Worm (Caenorhabditis elegans) whole organism, L1 larva: Measurements from ENCODE around the gene Y43C5A.2.
A peak's percentile ranks its signal among the peaks of the same experiment; 100 is the strongest.

ENCODE experiments used
- C16A3.4 ChIP-seq: fragments of 150-350 bp; optimal IDR thresholded peaks from 2 replicates; lab custom pipeline; 2014; ENCODE audit warnings: missing biosample characterization, missing genetic modification characterization
- C34B4.2 ChIP-seq: sonication (generic microtip); optimal IDR thresholded peaks from 2 replicates; lab custom pipeline; 2017; ENCODE audit warnings: mild to moderate bottlenecking, missing genetic modification characterization, missing compliant biosample characterization
- F16B12.6 ChIP-seq: fragments of 150-350 bp; optimal IDR thresholded peaks from 2 replicates; lab custom pipeline; 2014; ENCODE audit warnings: missing biosample characterization, missing genetic modification characterization
- aha-1 ChIP-seq: fragments of 150-350 bp; optimal IDR thresholded peaks from 2 replicates; lab custom pipeline; 2014; ENCODE audit warnings: missing biosample characterization, missing genetic modification characterization
- aly-2 ChIP-seq: fragments of 150-350 bp; optimal IDR thresholded peaks from 2 replicates; lab custom pipeline; 2014; ENCODE audit warnings: missing biosample characterization, missing genetic modification characterization
- blmp-1 ChIP-seq: fragments of 150-350 bp; optimal IDR thresholded peaks from 2 replicates; lab custom pipeline; 2014; ENCODE audit warnings: missing biosample characterization, missing genetic modification characterization
- ceh-63 ChIP-seq: fragments of 200-800 bp; sonication (Bioruptor generic); optimal IDR thresholded peaks from 2 replicates; lab custom pipeline; 2018; ENCODE audit warnings: mild to moderate bottlenecking, missing genetic modification characterization, missing compliant biosample characterization
- ceh-8 ChIP-seq: fragments of 200-800 bp; sonication (Bioruptor generic); optimal IDR thresholded peaks from 2 replicates; lab custom pipeline; 2018; ENCODE audit warnings: mild to moderate bottlenecking, missing genetic modification characterization, moderate library complexity, missing compliant biosample characterization
- dpl-1 ChIP-seq, 3 experiments: fragments of 150-350 bp in 2 of 3; sonication (generic microtip) in 1 of 3; optimal IDR thresholded peaks; 2 replicates each; lab custom pipeline; 2014 to 2017; ENCODE audit warnings: missing biosample characterization in 3 of 3, missing genetic modification characterization in 3 of 3, missing genetic modification reagents in 3 of 3
- dsc-1 ChIP-seq: sonication (generic microtip); optimal IDR thresholded peaks from 2 replicates; lab custom pipeline; 2016; ENCODE audit warnings: mild to moderate bottlenecking, missing genetic modification characterization, missing compliant biosample characterization
- efl-1 ChIP-seq, 4 experiments: fragments of 150-350 bp; optimal IDR thresholded peaks in 3 of 4; peaks in 1 of 4; 1 replicate in 1 of 4; 2 replicates in 3 of 4; lab custom pipeline; 2014; ENCODE audit warnings: missing biosample characterization in 2 of 4, missing genetic modification characterization in 2 of 4, missing genetic modification reagents in 2 of 4
- efl-3 ChIP-seq: fragments of 200-800 bp; sonication (Bioruptor generic); optimal IDR thresholded peaks from 2 replicates; lab custom pipeline; 2018; ENCODE audit warnings: mild to moderate bottlenecking, missing genetic modification characterization, missing compliant biosample characterization
- egl-13 ChIP-seq: sonication (generic microtip); optimal IDR thresholded peaks from 2 replicates; lab custom pipeline; 2016; ENCODE audit warnings: missing genotype, missing genetic modification reagents, missing genetic modification characterization, missing compliant biosample characterization
- egl-27 ChIP-seq, 2 experiments: fragments of 150-350 bp in 1 of 2; sonication (generic microtip); optimal IDR thresholded peaks; 3 replicates each; lab custom pipeline; 2017 to 2018; ENCODE audit warnings: missing biosample characterization in 2 of 2, missing genetic modification characterization in 2 of 2, missing genetic modification reagents in 2 of 2
- ets-5 ChIP-seq: fragments of 200-800 bp; sonication (Bioruptor generic); IDR thresholded peaks from 2 replicates; pipeline ENCODE4 v1.3.6; 2022; ENCODE audit warnings: missing genetic modification characterization, missing compliant biosample characterization
- fkh-10 ChIP-seq: sonication (generic microtip); optimal IDR thresholded peaks from 2 replicates; lab custom pipeline; 2017; ENCODE audit warnings: missing biosample characterization, missing genetic modification reagents, missing genetic modification characterization
- fkh-4 ChIP-seq: sonication (generic microtip); optimal IDR thresholded peaks from 2 replicates; lab custom pipeline; 2016; ENCODE audit warnings: missing compliant biosample characterization, missing genetic modification characterization, borderline replicate concordance
- fos-1 ChIP-seq: fragments of 150-350 bp; optimal IDR thresholded peaks from 2 replicates; lab custom pipeline; 2014; ENCODE audit warnings: missing biosample characterization, missing genetic modification characterization
- grh-1 ChIP-seq: fragments of 200-800 bp; sonication (Bioruptor generic); IDR thresholded peaks from 2 replicates; pipeline ENCODE4 v1.3.6; 2022; ENCODE audit warnings: missing genetic modification reagents, missing genetic modification characterization, missing compliant biosample characterization
- lin-14 ChIP-seq: fragments of 200-800 bp; sonication (Bioruptor generic); optimal IDR thresholded peaks from 2 replicates; lab custom pipeline; 2018; ENCODE audit warnings: mild to moderate bottlenecking, missing genetic modification characterization, moderate library complexity, missing compliant biosample characterization
- lin-15B ChIP-seq: fragments of 150-350 bp; sonication (generic microtip); optimal IDR thresholded peaks from 3 replicates; lab custom pipeline; 2014; ENCODE audit warnings: missing biosample characterization, missing genetic modification characterization
- lin-35 ChIP-seq, 2 experiments: fragments of 150-350 bp; optimal IDR thresholded peaks; 2 replicates each; lab custom pipeline; 2014; ENCODE audit warnings: missing biosample characterization in 2 of 2, missing genetic modification characterization in 2 of 2, missing genetic modification reagents in 2 of 2
- lin-39 ChIP-seq: fragments of 150-350 bp; optimal IDR thresholded peaks from 2 replicates; lab custom pipeline; 2014; ENCODE audit warnings: missing biosample characterization, missing genetic modification reagents, missing genetic modification characterization
- lsy-2 ChIP-seq, 2 experiments: fragments of 150-350 bp; optimal IDR thresholded peaks; 2 replicates each; lab custom pipeline; 2014; ENCODE audit warnings: missing biosample characterization in 2 of 2, missing genetic modification characterization in 2 of 2
- mab-9 ChIP-seq: fragments of 200-800 bp; sonication (Bioruptor generic); IDR thresholded peaks from 2 replicates; pipeline ENCODE4 v1.3.6; 2022; ENCODE audit warnings: missing genetic modification reagents, missing genetic modification characterization, missing compliant biosample characterization
- mdl-1 ChIP-seq, 2 experiments: fragments of 150-350 bp; optimal IDR thresholded peaks; 2 replicates each; lab custom pipeline; 2014 to 2017; ENCODE audit warnings: missing biosample characterization in 2 of 2, missing genetic modification characterization in 2 of 2, inconsistent platforms in 1 of 2
- mef-2 ChIP-seq: fragments of 150-350 bp; optimal IDR thresholded peaks from 2 replicates; lab custom pipeline; 2014; ENCODE audit warnings: missing biosample characterization, missing genetic modification characterization
- mep-1 ChIP-seq: fragments of 150-350 bp; optimal IDR thresholded peaks from 2 replicates; lab custom pipeline; 2014; ENCODE audit warnings: missing biosample characterization, missing genetic modification characterization
- nhr-11 ChIP-seq: fragments of 150-350 bp; optimal IDR thresholded peaks from 2 replicates; lab custom pipeline; 2014; ENCODE audit warnings: missing biosample characterization, missing genetic modification characterization
- nhr-19 ChIP-seq: fragments of 200-800 bp; sonication (Bioruptor generic); conservative IDR thresholded peaks from 2 replicates; pipeline ENCODE4 v1.3.6; 2022; ENCODE audit warnings: missing genetic modification characterization, missing compliant biosample characterization
- nhr-20 ChIP-seq: sonication (generic microtip); optimal IDR thresholded peaks from 2 replicates; lab custom pipeline; 2016; ENCODE audit warnings: mild to moderate bottlenecking, missing genetic modification characterization, missing compliant biosample characterization
- nhr-237 ChIP-seq: fragments of 150-350 bp; optimal IDR thresholded peaks from 2 replicates; lab custom pipeline; 2014; ENCODE audit warnings: missing biosample characterization, missing genetic modification characterization
- nhr-28 ChIP-seq: fragments of 150-350 bp; optimal IDR thresholded peaks from 2 replicates; lab custom pipeline; 2014; ENCODE audit warnings: missing biosample characterization, missing genetic modification characterization
- nhr-47 ChIP-seq: sonication (generic microtip); optimal IDR thresholded peaks from 2 replicates; lab custom pipeline; 2016; ENCODE audit warnings: mild to moderate bottlenecking, missing genetic modification characterization, moderate library complexity, missing compliant biosample characterization
- nhr-76 ChIP-seq: sonication (generic microtip); optimal IDR thresholded peaks from 2 replicates; lab custom pipeline; 2017; ENCODE audit warnings: missing biosample characterization, missing genetic modification characterization
- nhr-77 ChIP-seq: fragments of 150-350 bp; optimal IDR thresholded peaks from 2 replicates; lab custom pipeline; 2014; ENCODE audit warnings: missing biosample characterization, missing genetic modification characterization
- nhr-85 ChIP-seq: sonication (generic microtip); peaks from one replicate; lab custom pipeline; 2016; ENCODE audit warnings: missing genetic modification characterization, inconsistent platforms, missing compliant biosample characterization
- nhr-90 ChIP-seq: sonication (generic microtip); optimal IDR thresholded peaks from 2 replicates; lab custom pipeline; 2016; ENCODE audit warnings: mild to moderate bottlenecking, missing genetic modification characterization, missing compliant biosample characterization; ENCODE audit not compliant: poor library complexity
- pag-3 ChIP-seq: sonication (generic microtip); optimal IDR thresholded peaks from 2 replicates; lab custom pipeline; 2017; ENCODE audit warnings: missing genetic modification characterization, mild to moderate bottlenecking, missing compliant biosample characterization, antibody characterized with exemption, borderline replicate concordance; ENCODE audit not compliant: insufficient read depth
- pax-3 ChIP-seq: fragments of 200-800 bp; sonication (Bioruptor generic); optimal IDR thresholded peaks from 2 replicates; lab custom pipeline; 2018; ENCODE audit warnings: mild to moderate bottlenecking, missing genetic modification characterization, moderate library complexity, missing compliant biosample characterization
- pqm-1 ChIP-seq: sonication (generic microtip); optimal IDR thresholded peaks from 3 replicates; lab custom pipeline; 2017; ENCODE audit warnings: missing biosample characterization, missing genetic modification characterization
- skn-1 ChIP-seq: fragments of 150-350 bp; optimal IDR thresholded peaks from 2 replicates; lab custom pipeline; 2014; ENCODE audit warnings: missing biosample characterization, missing genetic modification characterization
- snu-23 ChIP-seq: sonication (generic microtip); optimal IDR thresholded peaks from 2 replicates; lab custom pipeline; 2016; ENCODE audit warnings: missing genetic modification characterization, missing compliant biosample characterization
- sup-37 ChIP-seq: fragments of 200-800 bp; sonication (Bioruptor generic); optimal IDR thresholded peaks from 2 replicates; lab custom pipeline; 2018; ENCODE audit warnings: mild to moderate bottlenecking, missing genetic modification characterization, missing compliant biosample characterization
- tbx-2 ChIP-seq: sonication (generic microtip); optimal IDR thresholded peaks from 2 replicates; lab custom pipeline; 2016; ENCODE audit warnings: missing genetic modification characterization, missing compliant biosample characterization
- tlp-1 ChIP-seq: fragments of 150-350 bp; optimal IDR thresholded peaks from 2 replicates; lab custom pipeline; 2014; ENCODE audit warnings: missing biosample characterization, missing genetic modification characterization
- unc-30 ChIP-seq: sonication (generic microtip); optimal IDR thresholded peaks from 2 replicates; lab custom pipeline; 2017; ENCODE audit warnings: missing biosample characterization, missing genetic modification characterization
- unc-62 ChIP-seq: fragments of 150-350 bp; optimal IDR thresholded peaks from 2 replicates; lab custom pipeline; 2014; ENCODE audit warnings: missing biosample characterization, missing genetic modification reagents, missing genetic modification characterization
- unc-86 ChIP-seq: sonication (generic microtip); optimal IDR thresholded peaks from 2 replicates; lab custom pipeline; 2016; ENCODE audit warnings: missing genetic modification characterization, missing compliant biosample characterization
- unc-98 ChIP-seq: fragments of 200-800 bp; sonication (Bioruptor generic); IDR thresholded peaks from 2 replicates; pipeline ENCODE4 v1.3.6; 2022; ENCODE audit warnings: missing genetic modification characterization, missing compliant biosample characterization
- zag-1 ChIP-seq: fragments of 150-350 bp; optimal IDR thresholded peaks from 2 replicates; lab custom pipeline; 2014; ENCODE audit warnings: missing biosample characterization, missing genetic modification characterization
- ztf-4 ChIP-seq: fragments of 150-350 bp; optimal IDR thresholded peaks from 2 replicates; lab custom pipeline; 2014; ENCODE audit warnings: missing biosample characterization, missing genetic modification characterization

Y43C5A.2 gene

ce11 chrIV:10242458-10243123 lies 27.1 kb upstream of the Y43C5A.2 start (continued):
- TF ChIP-seq lin-15B (tag; lab: Kevin White, UChicago) (no peak), unc-62 (GFP tag; lab: Kevin White, UChicago) (no peak), nhr-20 (tag; lab: Kevin White, UChicago) (peak; percentile 57), mab-9 (no peak), dsc-1 (no peak), unc-98 (no peak), pqm-1 (tag; lab: Kevin White, UChicago) (no peak), pag-3 (tag; lab: Kevin White, UChicago) (no peak), nhr-19 (GFP tag; lab: Robert Waterston, UW) (0 out of 2 replicates have a peak, but pooled peaks have one; percentile 14), aha-1 (tag; lab: Kevin White, UChicago) (no peak), ceh-63 (GFP tag; lab: Kevin White, UChicago) (no peak), nhr-11 (tag; lab: Kevin White, UChicago) (no peak), fkh-4 (tag; lab: Kevin White, UChicago) (no peak), C16A3.4 (tag; lab: Kevin White, UChicago) (peak; percentile 21), lin-39 (tag; lab: Kevin White, UChicago) (no peak), skn-1 (tag; lab: Kevin White, UChicago) (peak; percentile 50), snu-23 (GFP tag; lab: Kevin White, UChicago) (peak; percentile 45), ets-5 (no peak), nhr-28 (tag; lab: Kevin White, UChicago) (no peak), efl-3 (no peak), lin-14 (peak; percentile 52), nhr-76 (tag; lab: Kevin White, UChicago) (no peak), aly-2 (tag; lab: Kevin White, UChicago) (no peak), sup-37 (GFP tag; lab: Kevin White, UChicago) (no peak), nhr-85 (tag; lab: Kevin White, UChicago) (peak; percentile 75), egl-27 (tag; optimal IDR thresholded peaks at IDR 0.05; lab: Kevin White, UChicago) (no peak), pax-3 (tag; lab: Kevin White, UChicago) (no peak), ztf-4 (tag; lab: Kevin White, UChicago) (no peak), egl-13 (tag; lab: Kevin White, UChicago) (no peak), lin-35 (GFP tag; optimal IDR thresholded peaks at IDR 0.05; lab: Kevin White, UChicago) (peak; percentile 81 to 91), unc-30 (tag; lab: Kevin White, UChicago) (no peak), tlp-1 (tag; lab: Kevin White, UChicago) (no peak), mef-2 (tag; lab: Kevin White, UChicago) (no peak), ceh-8 (GFP tag; lab: Kevin White, UChicago) (no peak), nhr-47 (tag; lab: Kevin White, UChicago) (no peak), C34B4.2 (tag; lab: Kevin White, UChicago) (no peak), tbx-2 (tag; lab: Kevin White, UChicago) (peak; percentile 49), dpl-1 (GFP tag; optimal IDR thresholded peaks at IDR 0.05; lab: Kevin White, UChicago) (peak; percentile 71 to 87 (median 85)), nhr-237 (no peak), grh-1 (GFP tag; lab: Robert Waterston, UW) (no peak), F16B12.6 (tag; lab: Kevin White, UChicago) (no peak), efl-1 (optimal IDR thresholded peaks at IDR 0.05; lab: Kevin White, UChicago) (peak; percentile 83 to 92), efl-1 (GFP tag; optimal IDR thresholded peaks at IDR 0.05 in 1 of 2; lab: Kevin White, UChicago) (peak; percentile 86 to 98), unc-86 (tag; lab: Kevin White, UChicago) (no peak), fos-1 (tag; lab: Kevin White, UChicago) (no peak), zag-1 (no peak), mdl-1 (tag; optimal IDR thresholded peaks at IDR 0.05; lab: Kevin White, UChicago) (no peak), nhr-90 (tag; lab: Kevin White, UChicago) (no peak), mep-1 (peak; percentile 41), fkh-10 (GFP tag; lab: Kevin White, UChicago) (no peak), nhr-77 (tag; lab: Kevin White, UChicago) (peak; percentile 11), blmp-1 (tag; lab: Kevin White, UChicago) (peak; percentile 72), lsy-2 (tag; optimal IDR thresholded peaks at IDR 0.05; lab: Kevin White, UChicago) (peak in 1 of 2 experiments; percentile 55)
